Fruit fly (Drosophila melanogaster) whole organism, pupa: ENCODE results near the gene Smn.

Experiments used
- CG15710 ChIP-seq: fragments of 200-800 bp; sonication (Bioruptor generic); optimal IDR thresholded peaks from 2 replicates; lab custom pipeline; 2018; ENCODE audit warnings: missing biosample characterization, mild to moderate bottlenecking, missing genetic modification characterization, moderate library complexity
- CG17806 ChIP-seq: fragments of 200-800 bp; sonication (Bioruptor generic); optimal IDR thresholded peaks from 2 replicates; lab custom pipeline; 2018; ENCODE audit warnings: missing biosample characterization, mild to moderate bottlenecking, missing genetic modification characterization, moderate library complexity
- CG4496 ChIP-seq: fragments of 200-800 bp; sonication (Bioruptor generic); IDR thresholded peaks from 3 replicates; pipeline ENCODE4 v1.3.6; 2022; ENCODE audit warnings: missing biosample characterization, missing genetic modification characterization
- CG9948 ChIP-seq: fragments of 200-800 bp; sonication (Bioruptor generic); optimal IDR thresholded peaks from 2 replicates; lab custom pipeline; 2018; ENCODE audit warnings: missing biosample characterization, mild to moderate bottlenecking, missing genetic modification characterization, moderate library complexity
- EcR ChIP-seq: fragments of 200-800 bp; sonication (Bioruptor generic); optimal IDR thresholded peaks from 3 replicates; lab custom pipeline; 2019; ENCODE audit warnings: missing biosample characterization, missing genetic modification characterization, mild to moderate bottlenecking, moderate library complexity, missing genetic modification reagents
- Ets98B ChIP-seq: fragments of 200-800 bp; sonication (Bioruptor generic); IDR thresholded peaks from 2 replicates; pipeline ENCODE4 v1.3.6; 2022; ENCODE audit warnings: missing biosample characterization, missing genetic modification characterization

- TF ChIP-seq CG4496 (no peak), CG9948 (no peak), Ets98B (GFP tag; lab: Robert Waterston, UW) (no peak), CG17806 (tag; lab: Kevin White, UChicago) (no peak), CG15710 (no peak), EcR (GFP tag; lab: Kevin White, UChicago) (no peak)
Observed at dm6 chr3L:16590860-16591259, 9.5 kb upstream of the Smn start, which contains the start of gene tra.
